Fruit fly (Drosophila melanogaster) whole organism, wandering third instar larva: ENCODE measurements around the gene ph-p.
A peak's percentile ranks its signal among the peaks of the same experiment; 100 is the strongest.

Experiments used
- Abd-B ChIP-seq: fragments of >200 bp; optimal IDR thresholded peaks from 2 replicates; lab custom pipeline; 2017; ENCODE audit warnings: missing biosample characterization, missing genetic modification characterization
- CG32264 ChIP-seq: fragments of 200-800 bp; sonication (Bioruptor generic); optimal IDR thresholded peaks from 2 replicates; lab custom pipeline; 2016; ENCODE audit warnings: missing biosample characterization, missing genetic modification characterization
- CG9705 ChIP-seq: fragments of 200-800 bp; sonication (Bioruptor generic); optimal IDR thresholded peaks from 2 replicates; lab custom pipeline; 2018; ENCODE audit warnings: missing biosample characterization, mild to moderate bottlenecking, missing genetic modification characterization
- CrebA ChIP-seq: fragments of 200-800 bp; sonication (Bioruptor generic); optimal IDR thresholded peaks from 2 replicates; lab custom pipeline; 2016; ENCODE audit warnings: missing biosample characterization, mild to moderate bottlenecking, missing genetic modification characterization, borderline replicate concordance
- Dfd ChIP-seq: fragments of >200 bp; optimal IDR thresholded peaks from 2 replicates; lab custom pipeline; 2017; ENCODE audit warnings: missing biosample characterization, missing genetic modification characterization
- Dif ChIP-seq: fragments of 200-275, 200-300 bp; sonication (Bioruptor generic); optimal IDR thresholded peaks from 2 replicates; lab custom pipeline; 2018; ENCODE audit warnings: missing biosample characterization, missing genetic modification characterization; ENCODE audit not compliant: partially characterized antibody
- GATAd ChIP-seq: sonication (Bioruptor generic); optimal IDR thresholded peaks from 2 replicates; lab custom pipeline; 2016; ENCODE audit warnings: missing biosample characterization, missing genetic modification characterization
- HLH106 ChIP-seq: fragments of 200-800 bp; optimal IDR thresholded peaks from 3 replicates; lab custom pipeline; 2019; ENCODE audit warnings: missing biosample characterization, mild to moderate bottlenecking, missing genetic modification characterization, moderate library complexity
- Hnf4 ChIP-seq: fragments of 200-800 bp; sonication (Bioruptor generic); optimal IDR thresholded peaks from 2 replicates; lab custom pipeline; 2016; ENCODE audit warnings: missing biosample characterization, mild to moderate bottlenecking, missing genetic modification characterization
- Hr78 ChIP-seq: fragments of >200 bp; optimal IDR thresholded peaks from 2 replicates; lab custom pipeline; 2017; ENCODE audit warnings: missing biosample characterization, missing genetic modification characterization
- Hr83 ChIP-seq: fragments of 200-300 bp; sonication (Bioruptor generic); optimal IDR thresholded peaks from 2 replicates; lab custom pipeline; 2016; ENCODE audit warnings: missing biosample characterization, mild to moderate bottlenecking, missing genetic modification characterization, moderate library complexity; ENCODE audit not compliant: poor library complexity, severe bottlenecking
- Jra ChIP-seq: sonication (Bioruptor generic); optimal IDR thresholded peaks from 2 replicates; lab custom pipeline; 2016; ENCODE audit warnings: missing biosample characterization, missing genetic modification characterization
- Mio ChIP-seq: sonication (Bioruptor generic); optimal IDR thresholded peaks from 2 replicates; lab custom pipeline; 2016; ENCODE audit warnings: missing biosample characterization, missing genetic modification characterization
- Myc ChIP-seq: fragments of >200 bp; optimal IDR thresholded peaks from 2 replicates; lab custom pipeline; 2017
- N ChIP-seq: fragments of >200 bp; optimal IDR thresholded peaks from 2 replicates; lab custom pipeline; 2018; ENCODE audit warnings: missing biosample characterization, missing external identifiers, missing genetic modification characterization
- OdsH ChIP-seq: fragments of 200-800 bp; sonication (Bioruptor generic); optimal IDR thresholded peaks from 2 replicates; lab custom pipeline; 2016; ENCODE audit warnings: missing biosample characterization, mild to moderate bottlenecking, missing genetic modification characterization
- Rel ChIP-seq, 2 experiments: fragments of 200-800 bp; sonication (Bioruptor generic) in 1 of 2; optimal IDR thresholded peaks; 2 replicates in 1 of 2; 3 replicates in 1 of 2; lab custom pipeline; 2016 to 2019; ENCODE audit warnings: mild to moderate bottlenecking in 2 of 2, missing biosample characterization in 2 of 2, missing genetic modification characterization in 2 of 2, moderate library complexity in 1 of 2
- Sp1 ChIP-seq: fragments of 200-800 bp; sonication (Bioruptor generic); optimal IDR thresholded peaks from 3 replicates; lab custom pipeline; 2019; ENCODE audit warnings: missing biosample characterization, mild to moderate bottlenecking, missing genetic modification characterization, moderate library complexity
- Vsx2 ChIP-seq: fragments of 200-300, 225-300 bp; sonication (Bioruptor generic); optimal IDR thresholded peaks from 2 replicates; lab custom pipeline; 2018; ENCODE audit warnings: missing biosample characterization, missing genetic modification characterization; ENCODE audit not compliant: partially characterized antibody
- br ChIP-seq: fragments of 200-800 bp; sonication (Bioruptor generic); optimal IDR thresholded peaks from 2 replicates; lab custom pipeline; 2016; ENCODE audit warnings: missing biosample characterization, missing genetic modification characterization
- brk ChIP-seq: fragments of 200-800 bp; sonication (Bioruptor generic); optimal IDR thresholded peaks from 2 replicates; lab custom pipeline; 2016; ENCODE audit warnings: missing biosample characterization, mild to moderate bottlenecking, missing genetic modification characterization
- dl ChIP-seq, 2 experiments: fragments of 175-275, 200-275 bp in 1 of 2; fragments of 200-275 bp in 1 of 2; sonication (Bioruptor generic); optimal IDR thresholded peaks; lab custom pipeline; 2018; ENCODE audit warnings: mild to moderate bottlenecking in 2 of 2, missing biosample characterization in 2 of 2, missing genetic modification characterization in 2 of 2, moderate library complexity in 2 of 2; ENCODE audit not compliant: partially characterized antibody in 2 of 2, insufficient read depth in 1 of 2
- dmrt93B ChIP-seq: fragments of 200-800 bp; sonication (Bioruptor generic); optimal IDR thresholded peaks from 2 replicates; lab custom pipeline; 2018; ENCODE audit warnings: missing biosample characterization, mild to moderate bottlenecking, missing genetic modification characterization
- dsf ChIP-seq: sonication (Bioruptor generic); optimal IDR thresholded peaks from 2 replicates; lab custom pipeline; 2016; ENCODE audit warnings: missing biosample characterization, missing genetic modification characterization, borderline replicate concordance
- ey ChIP-seq: fragments of 200-800 bp; sonication (Bioruptor generic); optimal IDR thresholded peaks from 2 replicates; lab custom pipeline; 2016; ENCODE audit warnings: missing biosample characterization, missing genetic modification characterization
- foxo ChIP-seq, 2 experiments: fragments of 200-800 bp; sonication (Bioruptor generic); optimal IDR thresholded peaks; 2 replicates in 1 of 2; 3 replicates in 1 of 2; lab custom pipeline; 2016 to 2017; ENCODE audit warnings: missing biosample characterization in 2 of 2, missing genetic modification characterization in 2 of 2
- fru ChIP-seq: fragments of 200-800 bp; sonication (Bioruptor generic); optimal IDR thresholded peaks from 3 replicates; lab custom pipeline; 2016; ENCODE audit warnings: missing biosample characterization, mild to moderate bottlenecking, missing genetic modification characterization
- h ChIP-seq: fragments of 200-800 bp; sonication (Bioruptor generic); optimal IDR thresholded peaks from 3 replicates; lab custom pipeline; 2016; ENCODE audit warnings: missing biosample characterization, mild to moderate bottlenecking, missing genetic modification characterization
- jim ChIP-seq: fragments of 175-275, 200-325 bp; sonication (Bioruptor generic); optimal IDR thresholded peaks from 2 replicates; lab custom pipeline; 2016; ENCODE audit warnings: missing biosample characterization, mild to moderate bottlenecking, missing genetic modification characterization
- lola ChIP-seq: fragments of >200 bp; optimal IDR thresholded peaks from 2 replicates; lab custom pipeline; 2017; ENCODE audit warnings: missing biosample characterization, missing genetic modification characterization
- pan ChIP-seq: fragments of >200 bp; optimal IDR thresholded peaks from 2 replicates; lab custom pipeline; 2017
- psq ChIP-seq: fragments of 200-800 bp; sonication (Bioruptor generic); optimal IDR thresholded peaks from 3 replicates; lab custom pipeline; 2017; ENCODE audit warnings: missing biosample characterization, mild to moderate bottlenecking, missing genetic modification characterization, moderate library complexity
- rgr ChIP-seq: fragments of 200-800 bp; sonication (Bioruptor generic); optimal IDR thresholded peaks from 3 replicates; lab custom pipeline; 2016; ENCODE audit warnings: missing biosample characterization, mild to moderate bottlenecking, missing genetic modification characterization
- sage ChIP-seq: fragments of 200-800 bp; sonication (Bioruptor generic); optimal IDR thresholded peaks from 2 replicates; lab custom pipeline; 2016; ENCODE audit warnings: missing biosample characterization, mild to moderate bottlenecking, missing genetic modification characterization
- sv ChIP-seq: fragments of 200-800 bp; sonication (Bioruptor generic); optimal IDR thresholded peaks from 3 replicates; lab custom pipeline; 2016; ENCODE audit warnings: missing biosample characterization, missing genetic modification characterization
- tai ChIP-seq: sonication (Bioruptor generic); optimal IDR thresholded peaks from 2 replicates; lab custom pipeline; 2016; ENCODE audit warnings: missing biosample characterization, missing genetic modification characterization
- usp ChIP-seq: fragments of >200 bp; optimal IDR thresholded peaks from 2 replicates; lab custom pipeline; 2017; ENCODE audit warnings: missing biosample characterization, missing genetic modification characterization
- woc ChIP-seq: sonication (Bioruptor generic); optimal IDR thresholded peaks from 2 replicates; lab custom pipeline; 2016; ENCODE audit warnings: missing biosample characterization, mild to moderate bottlenecking, missing genetic modification characterization

Gene ph-p

DNA sequence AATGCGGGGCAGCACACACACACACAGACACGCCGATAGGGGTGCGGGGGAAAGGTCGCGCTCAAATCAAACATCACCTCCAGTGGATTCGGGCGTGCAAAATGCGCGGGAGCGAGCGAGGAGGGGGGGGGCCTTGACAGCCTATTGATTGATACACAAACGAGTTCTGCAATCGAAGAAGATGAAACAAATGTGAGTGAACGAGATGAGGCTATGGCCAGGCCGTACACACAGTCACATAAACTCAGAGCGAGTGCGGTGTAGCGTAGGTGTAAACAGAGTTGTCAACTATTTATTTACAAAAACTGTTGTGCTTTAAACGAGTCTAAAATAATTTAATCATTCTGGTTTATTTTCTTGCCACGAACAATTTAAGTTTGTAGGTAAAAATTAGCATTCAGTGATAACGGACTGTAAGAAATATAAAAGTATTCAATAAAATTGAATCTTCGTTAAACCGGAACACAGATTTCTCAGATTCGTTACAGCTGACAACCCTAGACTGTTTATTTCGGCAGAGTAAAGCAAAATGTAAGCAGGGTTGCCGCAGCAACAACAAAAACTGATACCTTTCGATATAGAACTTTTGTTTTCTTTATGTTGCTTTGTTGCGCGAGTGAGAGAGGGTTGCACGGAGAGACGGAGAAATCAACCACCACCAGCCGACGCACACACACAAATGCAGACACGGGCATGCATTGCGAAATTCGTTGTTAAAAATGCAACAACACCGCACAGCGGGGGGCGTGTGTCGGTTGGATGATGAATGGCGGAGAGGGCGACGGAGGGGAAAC is 3.0 kb downstream of the ph-p start:
- peak; percentile 93 for TF ChIP-seq dmrt93B (GFP tag; lab: Kevin White, UChicago)
- no peak for TF ChIP-seq lola (GFP tag; lab: Kevin White, UChicago)
- peak; percentile 52 for TF ChIP-seq Mio (GFP tag; lab: Kevin White, UChicago)
- TF ChIP-seq sv (GFP tag; lab: Kevin White, UChicago), result peak; percentile 77
- peak; percentile 95 for TF ChIP-seq h (GFP tag; lab: Kevin White, UChicago)
- TF ChIP-seq CG32264 (GFP tag; lab: Kevin White, UChicago), result peak; percentile 58
- peak; percentile 88 for TF ChIP-seq woc (GFP tag; lab: Kevin White, UChicago)
- peak; percentile 68 for TF ChIP-seq Vsx2 (GFP tag; lab: Kevin White, UChicago)
- TF ChIP-seq N, result no peak
- TF ChIP-seq pan, result no peak
- peak; percentile 70 for TF ChIP-seq dsf (GFP tag; lab: Kevin White, UChicago)
- TF ChIP-seq Myc (lab: Kevin White, UChicago), result no peak
- TF ChIP-seq tai (GFP tag; lab: Kevin White, UChicago), result peak; percentile 87
- TF ChIP-seq Jra, result peak; percentile 87
- TF ChIP-seq dl (GFP tag; optimal IDR thresholded peaks at IDR 0.05; lab: Kevin White, UChicago; ENCODE audit: insufficient read depth in 1 of 2, partially characterized antibody in 2 of 2), result peak in 1 of 2 experiments; percentile 55
- no peak for TF ChIP-seq Abd-B (GFP tag; lab: Kevin White, UChicago)
- TF ChIP-seq Sp1 (GFP tag; lab: Kevin White, UChicago), result peak; percentile 96
- peak; percentile 82 for TF ChIP-seq jim
- TF ChIP-seq Dif (GFP tag; lab: Kevin White, UChicago), result peak; percentile 57
- peak; percentile 92 for TF ChIP-seq OdsH (GFP tag; lab: Kevin White, UChicago)
- peak; percentile 80 for TF ChIP-seq brk
- TF ChIP-seq usp (GFP tag; lab: Kevin White, UChicago), result no peak
- TF ChIP-seq CrebA (GFP tag; lab: Kevin White, UChicago), result peak; percentile 66
- TF ChIP-seq Dfd, result peak; percentile 40
- TF ChIP-seq Hr83 (GFP tag; lab: Kevin White, UChicago), result peak; percentile 37
- peak; percentile 96 for TF ChIP-seq HLH106
- TF ChIP-seq rgr, result peak; percentile 92
- TF ChIP-seq Hr78 (GFP tag; lab: Kevin White, UChicago), result no peak
- peak; percentile 37 to 94 for TF ChIP-seq foxo (GFP tag; optimal IDR thresholded peaks at IDR 0.05; lab: Kevin White, UChicago)
- TF ChIP-seq CG9705 (GFP tag; lab: Kevin White, UChicago), result peak; percentile 94
- peak; percentile 83 for TF ChIP-seq Hnf4 (GFP tag; lab: Kevin White, UChicago)
- peak; percentile 83 for TF ChIP-seq sage (GFP tag; lab: Kevin White, UChicago)
- peak; percentile 95 for TF ChIP-seq ey (GFP tag; lab: Kevin White, UChicago)
- TF ChIP-seq fru (GFP tag; lab: Kevin White, UChicago), result peak; percentile 94
- peak; percentile 91 for TF ChIP-seq br (GFP tag; lab: Kevin White, UChicago)
- no peak for TF ChIP-seq GATAd (GFP tag; lab: Kevin White, UChicago)
- peak; percentile 64 for TF ChIP-seq Rel (GFP tag; optimal IDR thresholded peaks at IDR 0.05; lab: Kevin White, UChicago)
- peak; percentile 93 for TF ChIP-seq Rel (tag; optimal IDR thresholded peaks at IDR 0.05; lab: Kevin White, UChicago)
- peak; percentile 89 for TF ChIP-seq psq (GFP tag; lab: Kevin White, UChicago)

DNA sequence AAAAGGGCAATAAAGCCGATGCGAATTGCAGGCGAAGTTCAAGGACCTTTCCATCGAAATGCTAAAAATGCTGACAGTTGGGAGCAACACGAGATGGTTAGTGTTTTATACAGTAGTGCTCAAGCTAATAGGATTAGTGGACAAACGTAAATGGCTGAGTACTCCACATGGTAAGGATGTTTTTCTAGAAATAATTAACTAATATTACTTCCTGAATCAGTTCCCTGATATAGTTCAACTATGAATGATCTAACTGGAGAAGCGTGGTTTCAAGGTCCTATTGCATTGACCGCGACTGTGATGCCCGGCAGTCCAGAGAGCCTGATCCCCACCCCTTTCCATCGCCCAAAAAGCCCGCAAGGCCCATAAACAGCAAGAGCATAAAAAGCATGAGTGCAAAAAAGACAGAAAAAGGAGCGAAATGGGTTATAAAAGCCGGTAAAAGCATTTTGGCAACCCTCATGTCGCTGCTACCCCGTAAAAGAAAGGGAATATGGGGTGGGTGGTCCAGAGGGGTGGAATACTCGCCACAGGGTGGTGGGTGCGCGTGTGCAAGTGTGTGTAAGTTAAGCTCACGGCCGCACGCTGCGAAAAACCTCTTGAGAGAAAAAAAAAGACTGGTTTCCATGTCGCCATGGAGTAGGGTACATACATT is 3.8 kb downstream of the ph-p start:
- peak; percentile 88 for TF ChIP-seq ey (GFP tag; lab: Kevin White, UChicago)
- peak; percentile 75 for TF ChIP-seq dmrt93B (GFP tag; lab: Kevin White, UChicago)
- TF ChIP-seq sv (GFP tag; lab: Kevin White, UChicago), result peak; percentile 4
- peak; percentile 87 for TF ChIP-seq sage (GFP tag; lab: Kevin White, UChicago)
- peak; percentile 46 for TF ChIP-seq dsf (GFP tag; lab: Kevin White, UChicago)
- peak; percentile 49 for TF ChIP-seq brk
- TF ChIP-seq lola (GFP tag; lab: Kevin White, UChicago), result no peak
- TF ChIP-seq Rel (GFP tag; optimal IDR thresholded peaks at IDR 0.05; lab: Kevin White, UChicago), result peak; percentile 36
- peak; percentile 9 for TF ChIP-seq Rel (tag; optimal IDR thresholded peaks at IDR 0.05; lab: Kevin White, UChicago)
- no peak for TF ChIP-seq jim
- peak; percentile 70 for TF ChIP-seq CG32264 (GFP tag; lab: Kevin White, UChicago)
- TF ChIP-seq woc (GFP tag; lab: Kevin White, UChicago), result peak; percentile 84
- peak; percentile 62 for TF ChIP-seq psq (GFP tag; lab: Kevin White, UChicago)
- peak; percentile 15 to 92 for TF ChIP-seq foxo (GFP tag; optimal IDR thresholded peaks at IDR 0.05; lab: Kevin White, UChicago)
- TF ChIP-seq h (GFP tag; lab: Kevin White, UChicago), result peak; percentile 91
- peak; percentile 38 for TF ChIP-seq Mio (GFP tag; lab: Kevin White, UChicago)
- peak; percentile 71 for TF ChIP-seq tai (GFP tag; lab: Kevin White, UChicago)
- no peak for TF ChIP-seq Dfd
- no peak for TF ChIP-seq Hr78 (GFP tag; lab: Kevin White, UChicago)
- peak; percentile 91 for TF ChIP-seq Sp1 (GFP tag; lab: Kevin White, UChicago)
- peak; percentile 87 for TF ChIP-seq OdsH (GFP tag; lab: Kevin White, UChicago)
- no peak for TF ChIP-seq Abd-B (GFP tag; lab: Kevin White, UChicago)
- no peak for TF ChIP-seq Myc (lab: Kevin White, UChicago)
- TF ChIP-seq CG9705 (GFP tag; lab: Kevin White, UChicago), result peak; percentile 72
- TF ChIP-seq N, result no peak
- no peak for TF ChIP-seq dl (GFP tag; optimal IDR thresholded peaks at IDR 0.05; lab: Kevin White, UChicago; ENCODE audit: insufficient read depth in 1 of 2, partially characterized antibody in 2 of 2)
- TF ChIP-seq Jra, result peak; percentile 15
- peak; percentile 92 for TF ChIP-seq br (GFP tag; lab: Kevin White, UChicago)
- TF ChIP-seq rgr, result peak; percentile 90
- peak; percentile 89 for TF ChIP-seq Hnf4 (GFP tag; lab: Kevin White, UChicago)
- TF ChIP-seq HLH106, result peak; percentile 91
- peak; percentile 44 for TF ChIP-seq GATAd (GFP tag; lab: Kevin White, UChicago)
- TF ChIP-seq fru (GFP tag; lab: Kevin White, UChicago), result peak; percentile 93
